Worm (Caenorhabditis elegans): ENCODE results near the gene Y50D7A.10.

The Y50D7A.10 gene

ce11 chrIII:292340-292739 lies 22.9 kb upstream of the Y50D7A.10 start, which contains the start of gene Y50D7A.1:
Gene Y50D7A.1 (plus strand): TSS chrIII:292640.
- TF ChIP-seq lin-26 (GFP tag; IDR thresholded peaks at IDR 0.05) (no peak), xnd-1 (tag; optimal IDR thresholded peaks at IDR 0.05) (no peak), dpff-1 (tag; optimal IDR thresholded peaks at IDR 0.05) (no peak), ama-1 (optimal IDR thresholded peaks at IDR 0.05) (no peak), ama-1 (GFP tag; optimal IDR thresholded peaks at IDR 0.05) (no peak), hlh-26 (GFP tag; conservative IDR thresholded peaks at IDR 0.05) (no peak), him-1 (tag; optimal IDR thresholded peaks at IDR 0.05) (no peak), rpc-1 (optimal IDR thresholded peaks at IDR 0.05) (no peak), rpc-1 (tag; optimal IDR thresholded peaks at IDR 0.05) (no peak), zfh-2 (GFP tag; conservative IDR thresholded peaks at IDR 0.05) (no peak), zim-3 (tag; optimal IDR thresholded peaks at IDR 0.05) (no peak), mxl-1 (tag; optimal IDR thresholded peaks at IDR 0.05) (no peak), bed-2 (GFP tag; IDR thresholded peaks at IDR 0.05) (no peak), F49E8.2 (tag; optimal IDR thresholded peaks at IDR 0.05; ENCODE audit: insufficient read depth) (no peak), ztf-28 (GFP tag; IDR thresholded peaks at IDR 0.05) (no peak), madf-10 (tag; optimal IDR thresholded peaks at IDR 0.05) (no peak), ZK185.1 (tag; optimal IDR thresholded peaks at IDR 0.05; ENCODE audit: poor library complexity, severe bottlenecking) (no peak), gei-17 (GFP tag; optimal IDR thresholded peaks at IDR 0.05) (no peak), rcor-1 (GFP tag; IDR thresholded peaks at IDR 0.05) (no peak), ets-4 (GFP tag; optimal IDR thresholded peaks at IDR 0.05) (no peak)

- no peak for TF ChIP-seq die-1 (tag; optimal IDR thresholded peaks at IDR 0.05)
- no peak for TF ChIP-seq ztf-26 (tag; optimal IDR thresholded peaks at IDR 0.05)
- no peak for TF ChIP-seq ztf-18 (tag; optimal IDR thresholded peaks at IDR 0.05)
- TF ChIP-seq gei-17 (GFP tag; optimal IDR thresholded peaks at IDR 0.05) = no peak
- no peak for TF ChIP-seq ZK185.1 (tag; optimal IDR thresholded peaks at IDR 0.05; ENCODE audit: poor library complexity, severe bottlenecking)
- TF ChIP-seq tlf-1 (GFP tag; optimal IDR thresholded peaks at IDR 0.05) = no peak
- TF ChIP-seq C06A6.2 (GFP tag; conservative IDR thresholded peaks at IDR 0.05) = no peak
- TF ChIP-seq rec-8 (tag; optimal IDR thresholded peaks at IDR 0.05) = no peak
- TF ChIP-seq nfyb-1 (GFP tag; IDR thresholded peaks at IDR 0.05) = no peak
- no peak for TF ChIP-seq ztf-3 (GFP tag; optimal IDR thresholded peaks at IDR 0.05)
- TF ChIP-seq attf-5 (GFP tag; optimal IDR thresholded peaks at IDR 0.05) = no peak
- no peak for TF ChIP-seq unc-62 (GFP tag; optimal IDR thresholded peaks at IDR 0.05)
- no peak for TF ChIP-seq F33H1.4 (GFP tag; IDR thresholded peaks at IDR 0.05)
- no peak for TF ChIP-seq egl-44 (GFP tag; IDR thresholded peaks at IDR 0.05)
- no peak for TF ChIP-seq K12H6.12 (tag; optimal IDR thresholded peaks at IDR 0.05)
- no peak for TF ChIP-seq ceh-100 (GFP tag; IDR thresholded peaks at IDR 0.05)
- TF ChIP-seq zim-3 (tag; optimal IDR thresholded peaks at IDR 0.05) = no peak
These were observed 20.7 kb upstream of the Y50D7A.10 start, which contains the start of gene Y50D7A.13 for ce11 chrIII:294527-294926. Gene Y50D7A.13 (minus strand): TSS chrIII:294627.

- TF ChIP-seq egrh-3 (GFP tag; IDR thresholded peaks at IDR 0.05) = 0 out of 2 replicates have a peak, but pooled peaks have one; percentile 12
- TF ChIP-seq ceh-58 (GFP tag; IDR thresholded peaks at IDR 0.05) = 0 out of 2 replicates have a peak, but pooled peaks have one; percentile 25
- TF ChIP-seq Y95B8A.8 (GFP tag; IDR thresholded peaks at IDR 0.05) = 0 out of 2 replicates have a peak, but pooled peaks have one; percentile 13
These were observed 17.4 kb upstream of the Y50D7A.10 start for ce11 chrIII:297882-298281.

- TF ChIP-seq tbp1 (GFP tag; optimal IDR thresholded peaks at IDR 0.05) = no peak
- no peak for TF ChIP-seq pha-4 (tag; optimal IDR thresholded peaks at IDR 0.05)
- no peak for TF ChIP-seq chd-7 (tag; optimal IDR thresholded peaks at IDR 0.05)
- no peak for TF ChIP-seq egl-44 (GFP tag; IDR thresholded peaks at IDR 0.05)
- TF ChIP-seq T26A5.8 (tag; optimal IDR thresholded peaks at IDR 0.05) = no peak
- TF ChIP-seq Y53F4B.3 (GFP tag; IDR thresholded peaks at IDR 0.05) = no peak
- no peak for TF ChIP-seq madf-6 (GFP tag; IDR thresholded peaks at IDR 0.05)
- TF ChIP-seq ceh-58 (GFP tag; IDR thresholded peaks at IDR 0.05) = no peak
- TF ChIP-seq dpl-1 (GFP tag; optimal IDR thresholded peaks at IDR 0.05) = no peak
- no peak for TF ChIP-seq Y79H2A.3 (GFP tag; conservative IDR thresholded peaks at IDR 0.05)
- no peak for TF ChIP-seq rec-8 (tag; optimal IDR thresholded peaks at IDR 0.05)
- no peak for TF ChIP-seq ceh-40 (GFP tag; IDR thresholded peaks at IDR 0.05)
- TF ChIP-seq nfyb-1 (GFP tag; IDR thresholded peaks at IDR 0.05) = no peak
- TF ChIP-seq unc-130 (GFP tag; optimal IDR thresholded peaks at IDR 0.05) = no peak
- no peak for TF ChIP-seq madf-3 (GFP tag; IDR thresholded peaks at IDR 0.05)
These were observed 16.8 kb upstream of the Y50D7A.10 start, which contains the start of gene ads-1 for ce11 chrIII:298456-298855. Gene ads-1 (minus strand): TSS chrIII:298556.
